Fruit fly (Drosophila melanogaster): ENCODE data around the gene CG7377.

DNA sequence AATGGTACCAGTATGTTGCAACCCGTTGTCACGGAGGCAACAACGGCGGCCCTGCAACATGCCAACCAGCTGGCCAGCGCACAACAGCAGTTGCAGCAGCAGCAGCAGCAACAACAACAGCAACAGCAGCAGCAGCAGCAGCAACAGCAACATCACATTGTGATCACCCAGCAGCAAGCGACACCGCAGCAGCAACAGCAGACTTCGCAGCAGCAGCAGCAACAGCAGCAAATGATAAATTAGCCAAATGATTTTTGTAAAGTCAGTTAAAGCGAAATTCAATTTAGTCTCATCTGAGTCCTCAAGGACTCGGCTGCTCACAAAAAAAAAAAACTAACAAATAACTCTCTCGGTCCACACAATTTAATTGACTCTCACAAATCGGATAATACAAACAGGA, 14.7 kb downstream of the CG7377 start:
- TF ChIP-seq rgr (GFP tag; optimal IDR thresholded peaks at IDR 0.05) (no peak), CrebA (GFP tag; optimal IDR thresholded peaks at IDR 0.05; ENCODE audit: borderline replicate concordance) (no peak), Myc (optimal IDR thresholded peaks at IDR 0.05) (no peak), psq (GFP tag; optimal IDR thresholded peaks at IDR 0.05) (no peak), Hr83 (GFP tag; optimal IDR thresholded peaks at IDR 0.05; ENCODE audit: poor library complexity, severe bottlenecking) (no peak), Abd-B (GFP tag; optimal IDR thresholded peaks at IDR 0.05) (no peak), GATAd (GFP tag; optimal IDR thresholded peaks at IDR 0.05) (no peak), Dfd (GFP tag; optimal IDR thresholded peaks at IDR 0.05) (peak; percentile 93), sage (GFP tag; optimal IDR thresholded peaks at IDR 0.05) (no peak), CG9705 (GFP tag; optimal IDR thresholded peaks at IDR 0.05) (no peak), sv (GFP tag; optimal IDR thresholded peaks at IDR 0.05) (no peak), jim (GFP tag; optimal IDR thresholded peaks at IDR 0.05) (no peak)
